Worm (Caenorhabditis elegans) whole organism, L1 larva: ENCODE measurements around the gene srt-44.

Source experiments
- ets-5 ChIP-seq: fragments of 200-800 bp; sonication (Bioruptor generic); IDR thresholded peaks from 2 replicates; pipeline ENCODE4 v1.3.6; 2022; ENCODE audit warnings: missing genetic modification characterization, missing compliant biosample characterization
- hpl-2 ChIP-seq: fragments of 150-350 bp; optimal IDR thresholded peaks from 2 replicates; lab custom pipeline; 2014; ENCODE audit warnings: missing biosample characterization, missing genetic modification reagents, missing genetic modification characterization
- nhr-28 ChIP-seq: fragments of 150-350 bp; optimal IDR thresholded peaks from 2 replicates; lab custom pipeline; 2014; ENCODE audit warnings: missing biosample characterization, missing genetic modification characterization
- pqm-1 ChIP-seq: sonication (generic microtip); optimal IDR thresholded peaks from 3 replicates; lab custom pipeline; 2017; ENCODE audit warnings: missing biosample characterization, missing genetic modification characterization
- sup-37 ChIP-seq: fragments of 200-800 bp; sonication (Bioruptor generic); optimal IDR thresholded peaks from 2 replicates; lab custom pipeline; 2018; ENCODE audit warnings: mild to moderate bottlenecking, missing genetic modification characterization, missing compliant biosample characterization
- tbx-2 ChIP-seq: sonication (generic microtip); optimal IDR thresholded peaks from 2 replicates; lab custom pipeline; 2016; ENCODE audit warnings: missing genetic modification characterization, missing compliant biosample characterization
- ztf-11 ChIP-seq, 2 experiments: sonication (generic microtip); optimal IDR thresholded peaks; 2 replicates each; lab custom pipeline; 2016 to 2017; ENCODE audit warnings: missing genetic modification characterization in 2 of 2, missing biosample characterization in 1 of 2, missing compliant biosample characterization in 1 of 2

DNA sequence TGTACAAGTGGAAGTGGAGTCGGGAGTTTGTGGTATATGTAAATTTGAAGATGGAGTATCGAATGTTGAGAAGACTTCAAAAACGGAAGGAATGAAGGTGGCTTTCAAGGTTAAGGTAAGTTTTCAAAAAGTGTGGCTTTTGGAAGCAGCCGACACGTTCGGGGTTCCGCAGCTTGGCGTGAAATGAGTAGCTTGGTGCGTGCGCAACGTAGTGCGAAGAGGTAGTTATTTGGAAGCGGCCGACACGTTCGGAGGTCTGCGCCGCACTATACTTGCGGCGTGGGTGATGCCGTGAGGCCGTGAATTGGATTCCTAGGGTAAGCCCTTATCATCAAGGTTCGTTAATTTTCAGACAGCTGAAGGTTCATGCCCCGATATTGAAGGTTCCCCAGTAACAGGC lies 17.3 kb downstream of the srt-44 start, which contains the start of gene clec-189:
- TF ChIP-seq ztf-11 (tag; optimal IDR thresholded peaks at IDR 0.05; lab: Kevin White, UChicago): no peak
- TF ChIP-seq pqm-1 (tag; lab: Kevin White, UChicago): no peak
- no peak for TF ChIP-seq nhr-28
- no peak for TF ChIP-seq tbx-2 (tag; lab: Kevin White, UChicago)
- TF ChIP-seq ets-5 (GFP tag; lab: Robert Waterston, UW): no peak
- no peak for TF ChIP-seq hpl-2
- no peak for TF ChIP-seq sup-37 (GFP tag; lab: Kevin White, UChicago)
